Fruit fly (Drosophila melanogaster) whole organism, adult: ENCODE results near the gene CG13875.

Experiments
- CG11617 ChIP-seq: fragments of 200-800 bp; sonication (Bioruptor generic); optimal IDR thresholded peaks from 2 replicates; lab custom pipeline; 2017; ENCODE audit warnings: mild to moderate bottlenecking, missing biosample characterization, missing genetic modification reagents, missing genetic modification characterization
- CG12768 ChIP-seq: fragments of 200-800 bp; sonication (Bioruptor generic); optimal IDR thresholded peaks from 2 replicates; lab custom pipeline; 2017; ENCODE audit warnings: missing biosample characterization, missing genetic modification characterization, mild to moderate bottlenecking, moderate library complexity, missing genetic modification reagents
- CG14711 ChIP-seq: fragments of 200-800 bp; sonication (Bioruptor generic); optimal IDR thresholded peaks from 2 replicates; lab custom pipeline; 2018; ENCODE audit warnings: missing biosample characterization, mild to moderate bottlenecking, missing genetic modification characterization, moderate library complexity
- CG1620 ChIP-seq: fragments of 200-800 bp; sonication (Bioruptor generic); optimal IDR thresholded peaks from 2 replicates; lab custom pipeline; 2016; ENCODE audit warnings: missing biosample characterization, missing genetic modification characterization
- CG33017 ChIP-seq: fragments of 200-800 bp; sonication (Bioruptor generic); optimal IDR thresholded peaks from 2 replicates; lab custom pipeline; 2018; ENCODE audit warnings: missing biosample characterization, mild to moderate bottlenecking, missing genetic modification characterization, moderate library complexity
- cnc ChIP-seq, 2 experiments: fragments of >200 bp; optimal IDR thresholded peaks; 2 replicates each; lab custom pipeline; 2017
- ovo ChIP-seq: fragments of 200-800 bp; sonication (Bioruptor generic); optimal IDR thresholded peaks from 2 replicates; lab custom pipeline; 2016; ENCODE audit warnings: missing biosample characterization, missing genetic modification characterization

DNA sequence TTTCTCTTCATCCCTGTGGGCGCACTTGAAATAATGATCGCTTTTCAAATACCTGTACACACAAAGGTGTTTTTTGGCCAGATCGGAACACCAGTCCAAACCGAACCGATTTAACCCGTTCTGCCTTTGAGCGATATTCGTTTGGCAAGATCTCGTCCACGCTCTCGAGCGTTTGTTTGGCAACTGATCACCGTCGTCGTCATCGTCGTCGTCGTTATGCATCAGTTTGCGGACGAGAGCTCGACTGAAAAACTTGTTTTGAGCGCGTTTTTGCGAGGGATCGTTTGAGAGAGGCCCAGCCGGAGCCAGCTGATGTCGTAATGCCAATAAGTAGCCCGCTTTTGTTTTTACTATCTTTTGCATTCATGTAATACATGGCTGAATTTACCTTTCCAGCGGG lies 1.3 kb upstream of the CG13875 start:
- no peak for TF ChIP-seq ovo (GFP tag; lab: Kevin White, UChicago)
- TF ChIP-seq cnc (optimal IDR thresholded peaks at IDR 0.05; lab: Kevin White, UChicago): no peak
- TF ChIP-seq CG11617 (GFP tag; lab: Kevin White, UChicago): no peak
- TF ChIP-seq CG1620: no peak
- no peak for TF ChIP-seq CG33017
- no peak for TF ChIP-seq CG14711 (tag; lab: Kevin White, UChicago)
- no peak for TF ChIP-seq CG12768
